Worm (Caenorhabditis elegans) whole organism, L2 larva: ENCODE data around the gene F08G12.3.

ENCODE experiments used
- C34F6.9 ChIP-seq: fragments of 150-350 bp; optimal IDR thresholded peaks from 2 replicates; lab custom pipeline; 2014; ENCODE audit warnings: missing biosample characterization, missing genetic modification characterization
- Y55F3AM.14 ChIP-seq: fragments of 200-800 bp; sonication (Bioruptor generic); optimal IDR thresholded peaks from 2 replicates; lab custom pipeline; 2018; ENCODE audit warnings: mild to moderate bottlenecking, missing genetic modification characterization, missing compliant biosample characterization
- alr-1 ChIP-seq: fragments of 150-350 bp; optimal IDR thresholded peaks from 2 replicates; lab custom pipeline; 2014; ENCODE audit warnings: missing biosample characterization, missing genetic modification characterization
- ama-1 ChIP-seq: fragments of 150-350 bp; optimal IDR thresholded peaks from 2 replicates; lab custom pipeline; 2018; ENCODE audit warnings: inconsistent platforms
- ceh-16 ChIP-seq: fragments of 150-350 bp; optimal IDR thresholded peaks from 2 replicates; lab custom pipeline; 2014; ENCODE audit warnings: missing biosample characterization, missing genetic modification characterization
- dmd-4 ChIP-seq: sonication (generic microtip); optimal IDR thresholded peaks from 2 replicates; lab custom pipeline; 2017; ENCODE audit warnings: missing biosample characterization, missing genetic modification characterization
- elt-1 ChIP-seq: fragments of 150-350 bp; optimal IDR thresholded peaks from 2 replicates; lab custom pipeline; 2014; ENCODE audit warnings: missing biosample characterization, missing genetic modification characterization
- elt-3 ChIP-seq: sonication (generic microtip); optimal IDR thresholded peaks from 2 replicates; lab custom pipeline; 2017; ENCODE audit warnings: missing biosample characterization, missing genetic modification characterization
- fos-1 ChIP-seq: fragments of 150-350 bp; optimal IDR thresholded peaks from 2 replicates; lab custom pipeline; 2014; ENCODE audit warnings: missing biosample characterization, missing genetic modification characterization
- lin-11 ChIP-seq: fragments of 150-350 bp; sonication (generic microtip); optimal IDR thresholded peaks from 2 replicates; lab custom pipeline; 2014; ENCODE audit warnings: missing biosample characterization, missing genetic modification characterization, inconsistent platforms, mixed read lengths
- lin-13 ChIP-seq: fragments of 150-350 bp; optimal IDR thresholded peaks from 2 replicates; lab custom pipeline; 2014; ENCODE audit warnings: missing biosample characterization, missing genetic modification reagents, missing genetic modification characterization
- lin-39 ChIP-seq: fragments of 150-350 bp; optimal IDR thresholded peaks from 2 replicates; lab custom pipeline; 2014; ENCODE audit warnings: missing biosample characterization, missing genetic modification reagents, missing genetic modification characterization
- mab-5 ChIP-seq: fragments of 150-350 bp; optimal IDR thresholded peaks from 2 replicates; lab custom pipeline; 2014; ENCODE audit warnings: missing biosample characterization, missing genetic modification characterization
- mbf-1 ChIP-seq: sonication (generic microtip); optimal IDR thresholded peaks from 2 replicates; lab custom pipeline; 2017; ENCODE audit warnings: missing biosample characterization, missing genetic modification characterization
- mdl-1 ChIP-seq, 2 experiments: fragments of 150-350 bp in 1 of 2; sonication (generic microtip) in 1 of 2; optimal IDR thresholded peaks; 2 replicates each; lab custom pipeline; 2017; ENCODE audit warnings: missing biosample characterization in 2 of 2, missing genetic modification characterization in 2 of 2
- nhr-10 ChIP-seq: sonication (generic microtip); optimal IDR thresholded peaks from 2 replicates; lab custom pipeline; 2017; ENCODE audit warnings: missing biosample characterization, missing genetic modification characterization
- nhr-12 ChIP-seq: fragments of 150-350 bp; optimal IDR thresholded peaks from 2 replicates; lab custom pipeline; 2014; ENCODE audit warnings: missing biosample characterization, missing genetic modification characterization
- nhr-129 ChIP-seq: fragments of 150-350 bp; optimal IDR thresholded peaks from 2 replicates; lab custom pipeline; 2014; ENCODE audit warnings: missing biosample characterization, missing genetic modification characterization
- nhr-21 ChIP-seq: fragments of 150-350 bp; optimal IDR thresholded peaks from 2 replicates; lab custom pipeline; 2014; ENCODE audit warnings: missing biosample characterization, missing genetic modification characterization
- nhr-23 ChIP-seq: fragments of 150-350 bp; optimal IDR thresholded peaks from 2 replicates; lab custom pipeline; 2014; ENCODE audit warnings: missing biosample characterization, missing genetic modification reagents, missing genetic modification characterization
- nhr-237 ChIP-seq: fragments of 150-350 bp; optimal IDR thresholded peaks from 2 replicates; lab custom pipeline; 2014; ENCODE audit warnings: missing biosample characterization, missing genetic modification characterization
- nhr-6 ChIP-seq: fragments of 150-350 bp; optimal IDR thresholded peaks from 2 replicates; lab custom pipeline; 2014; ENCODE audit warnings: missing biosample characterization, missing genetic modification characterization
- sem-4 ChIP-seq: fragments of 150-350 bp; optimal IDR thresholded peaks from 2 replicates; lab custom pipeline; 2014; ENCODE audit warnings: missing biosample characterization, missing genetic modification reagents, missing genetic modification characterization
- sma-9 ChIP-seq, 2 experiments: fragments of 150-350 bp in 1 of 2; sonication (generic microtip) in 1 of 2; optimal IDR thresholded peaks; 2 replicates each; lab custom pipeline; 2014 to 2016; ENCODE audit warnings: missing genetic modification characterization in 2 of 2, mild to moderate bottlenecking in 1 of 2, missing biosample characterization in 1 of 2, missing compliant biosample characterization in 1 of 2, missing genetic modification reagents in 1 of 2, moderate library complexity in 1 of 2
- snpc-4 ChIP-seq: fragments of 150-350 bp; optimal IDR thresholded peaks from 2 replicates; lab custom pipeline; 2014; ENCODE audit warnings: missing biosample characterization, missing genetic modification characterization
- unc-55 ChIP-seq: fragments of 150-350 bp; sonication (generic microtip); optimal IDR thresholded peaks from 3 replicates; lab custom pipeline; 2014; ENCODE audit warnings: missing biosample characterization, missing genetic modification reagents, missing genetic modification characterization
- unc-62 ChIP-seq: fragments of 150-350 bp; optimal IDR thresholded peaks from 2 replicates; lab custom pipeline; 2014; ENCODE audit warnings: missing biosample characterization, missing genetic modification reagents, missing genetic modification characterization

Gene F08G12.3

DNA sequence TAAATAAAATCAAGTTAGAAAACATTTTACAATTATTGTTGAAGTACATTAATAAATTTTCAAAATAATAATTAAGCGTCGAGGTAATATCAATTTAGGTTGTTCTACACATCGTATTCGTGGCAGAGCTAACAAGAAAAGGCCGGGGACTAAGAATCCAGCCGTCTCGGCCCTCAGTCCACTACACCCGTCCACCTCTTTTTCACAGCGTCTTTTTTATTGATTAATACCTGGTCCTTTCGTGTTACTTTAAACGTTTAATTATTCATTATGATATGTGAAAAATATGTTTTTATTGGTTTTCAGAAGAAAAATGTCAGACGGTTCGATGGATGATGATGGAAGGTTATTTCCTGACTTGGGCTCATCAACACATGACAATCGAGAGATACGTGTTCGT is 7.0 kb downstream of the F08G12.3 start, which contains the start of gene vhl-1:
Gene vhl-1, plus strand, starts transcription at position 301 of the 400 bp plus-strand sequence.
- no peak for TF ChIP-seq nhr-129 (tag; lab: Kevin White, UChicago)
- no peak for TF ChIP-seq nhr-6 (tag; lab: Kevin White, UChicago)
- no peak for TF ChIP-seq nhr-21
- TF ChIP-seq lin-11 (tag; lab: Kevin White, UChicago): no peak
- TF ChIP-seq mdl-1 (tag; optimal IDR thresholded peaks at IDR 0.05; lab: Kevin White, UChicago): no peak
- no peak for TF ChIP-seq nhr-12 (tag; lab: Kevin White, UChicago)
- TF ChIP-seq alr-1: no peak
- no peak for TF ChIP-seq ama-1 (lab: Kevin White, UChicago)
- no peak for TF ChIP-seq lin-39 (tag; lab: Kevin White, UChicago)

- TF ChIP-seq C34F6.9 (tag; lab: Kevin White, UChicago) (peak; percentile 10), sma-9 (GFP tag; optimal IDR thresholded peaks at IDR 0.05; lab: Kevin White, UChicago) (peak; percentile 4), sma-9 (tag; optimal IDR thresholded peaks at IDR 0.05; lab: Kevin White, UChicago) (no peak), unc-55 (no peak)
Measured at ce11 chrX:11310285-11310838, 10.3 kb downstream of the F08G12.3 start, which contains the start of gene F08G12.5. Gene F08G12.5 (minus strand): TSS chrX:11310285.

DNA sequence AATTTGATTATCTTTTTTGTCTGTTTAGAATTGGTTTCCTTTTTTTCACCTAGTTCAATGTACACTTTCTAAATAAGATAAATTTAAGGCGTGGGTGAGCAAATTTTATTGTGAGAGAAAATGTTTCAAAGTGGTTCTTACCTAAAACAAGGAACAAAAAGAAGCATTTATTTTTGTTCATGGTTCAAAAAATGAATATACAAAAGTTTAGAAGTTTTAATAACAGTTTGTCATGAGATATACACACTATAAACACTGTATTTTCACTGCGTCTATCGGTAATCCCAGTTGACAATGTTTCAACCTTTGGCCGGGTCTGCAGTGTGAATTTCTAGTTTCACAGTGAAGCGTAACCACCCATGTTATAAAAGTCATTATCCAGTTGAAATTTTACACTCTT is 15.3 kb downstream of the F08G12.3 start, which contains the start of gene F08G12.11:
Gene F08G12.11, minus strand, starts transcription at position 181 of the 400 bp plus-strand sequence.
- TF ChIP-seq nhr-10 (tag; lab: Kevin White, UChicago) (no peak), sem-4 (tag; lab: Kevin White, UChicago) (no peak), unc-62 (GFP tag; lab: Kevin White, UChicago) (no peak), nhr-237 (tag; lab: Kevin White, UChicago) (no peak), lin-39 (tag; lab: Kevin White, UChicago) (no peak), lin-11 (tag; lab: Kevin White, UChicago) (no peak), Y55F3AM.14 (GFP tag; lab: Kevin White, UChicago) (no peak), sma-9 (GFP tag; optimal IDR thresholded peaks at IDR 0.05; lab: Kevin White, UChicago) (no peak), sma-9 (tag; optimal IDR thresholded peaks at IDR 0.05; lab: Kevin White, UChicago) (no peak), mab-5 (tag; lab: Kevin White, UChicago) (no peak)

DNA sequence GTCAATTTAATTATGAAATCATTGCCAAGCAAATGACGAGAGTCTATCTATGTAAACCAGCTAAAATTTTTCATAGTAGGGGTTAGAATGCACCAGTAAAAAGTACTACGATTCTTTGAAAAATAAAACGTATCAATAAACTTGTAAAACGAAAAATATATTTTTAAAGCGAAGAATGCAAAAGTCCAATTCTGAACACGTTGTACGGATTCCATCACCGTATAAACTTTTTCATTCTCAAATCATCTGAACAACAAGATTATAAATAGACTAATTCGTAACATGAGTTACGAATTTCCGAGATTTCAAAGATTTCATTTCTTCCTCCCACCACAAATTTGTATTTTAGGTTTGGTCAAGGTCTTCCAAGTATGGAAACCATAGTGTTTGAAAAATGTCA is 16.7 kb downstream of the F08G12.3 start, which contains the start of gene nlp-57:
Gene nlp-57, plus strand, starts transcription at position 301 of the 400 bp plus-strand sequence.
- no peak for TF ChIP-seq ceh-16 (tag; lab: Kevin White, UChicago)
- TF ChIP-seq nhr-23 (tag; lab: Kevin White, UChicago): no peak
- no peak for TF ChIP-seq sma-9 (GFP tag; optimal IDR thresholded peaks at IDR 0.05; lab: Kevin White, UChicago)
- TF ChIP-seq sma-9 (tag; optimal IDR thresholded peaks at IDR 0.05; lab: Kevin White, UChicago): no peak
- TF ChIP-seq fos-1: no peak
- TF ChIP-seq lin-13 (GFP tag; lab: Kevin White, UChicago): no peak

DNA sequence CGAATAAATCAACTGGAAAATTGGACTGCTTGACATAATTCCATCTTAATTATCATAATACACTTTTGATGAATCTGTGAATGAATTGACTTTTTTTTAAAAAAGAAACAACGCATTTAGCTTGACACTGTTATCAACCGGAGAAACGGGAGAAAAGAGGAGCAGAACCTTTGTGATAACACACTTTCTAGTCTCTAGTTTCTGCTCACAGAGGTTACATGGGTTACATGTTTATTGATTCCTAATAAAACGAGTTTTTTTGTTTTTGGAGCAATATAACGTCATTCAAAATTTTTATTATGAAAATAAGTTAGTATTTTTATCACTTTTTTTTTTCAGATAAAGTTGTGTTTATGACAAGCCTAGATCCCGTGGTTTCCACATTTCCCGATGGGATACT is 17.9 kb downstream of the F08G12.3 start, which contains the start of gene hizr-1:
Gene hizr-1, plus strand, starts transcription at position 340 of the 400 bp plus-strand sequence.
- TF ChIP-seq elt-1 (tag; lab: Kevin White, UChicago): no peak
- TF ChIP-seq fos-1: peak; percentile 43
- no peak for TF ChIP-seq elt-3 (tag; lab: Kevin White, UChicago)
- no peak for TF ChIP-seq nhr-237 (tag; lab: Kevin White, UChicago)
- no peak for TF ChIP-seq mbf-1 (tag; lab: Kevin White, UChicago)
- TF ChIP-seq dmd-4 (tag; lab: Kevin White, UChicago): no peak

ce11 chrX:11323225-11323624 is 23.2 kb downstream of the F08G12.3 start:
- TF ChIP-seq unc-55 (no peak), nhr-10 (tag; lab: Kevin White, UChicago) (no peak), fos-1 (peak; percentile 17), nhr-6 (tag; lab: Kevin White, UChicago) (no peak), snpc-4 (tag; lab: Kevin White, UChicago) (no peak)

DNA sequence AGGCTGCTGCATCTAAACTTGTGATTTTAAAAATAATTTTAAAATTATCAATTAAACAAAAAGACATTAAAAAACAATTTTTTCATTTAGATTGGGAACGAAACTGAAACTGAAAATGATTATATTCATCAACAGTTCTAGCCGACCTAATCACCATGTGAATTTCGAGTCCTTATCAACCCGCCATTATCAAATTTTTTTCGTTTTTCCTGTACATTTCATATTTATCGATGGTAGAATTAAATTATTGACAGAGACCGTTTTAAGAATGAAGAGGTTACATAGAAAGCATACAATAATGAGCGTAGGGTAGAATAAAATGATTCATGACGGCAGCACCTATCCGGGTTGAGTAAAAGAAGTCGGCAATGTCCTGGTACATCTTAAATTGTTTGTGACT is 24.2 kb downstream of the F08G12.3 start, which contains the start of gene asm-2:
Gene asm-2, minus strand, starts transcription at position 12 of the 400 bp plus-strand sequence.
- TF ChIP-seq fos-1: peak; percentile 81
- peak; percentile 38 for TF ChIP-seq sma-9 (GFP tag; optimal IDR thresholded peaks at IDR 0.05; lab: Kevin White, UChicago)
- no peak for TF ChIP-seq sma-9 (tag; optimal IDR thresholded peaks at IDR 0.05; lab: Kevin White, UChicago)
- TF ChIP-seq nhr-12 (tag; lab: Kevin White, UChicago): no peak
